Fruit fly (Drosophila melanogaster) whole organism, embryonic: ENCODE measurements around the gene CG34117.

ENCODE experiments used
- Bgb ChIP-seq: fragments of 200-800 bp; sonication (Bioruptor generic); IDR thresholded peaks from 2 replicates; pipeline ENCODE4 v1.3.6; 2022; ENCODE audit warnings: missing biosample characterization, missing genetic modification characterization; ENCODE audit not compliant: partially characterized antibody
- Bteb2 ChIP-seq: fragments of 200-800 bp; sonication (Bioruptor generic); optimal IDR thresholded peaks from 2 replicates; lab custom pipeline; 2016; ENCODE audit warnings: missing biosample characterization, missing genetic modification characterization
- CG10462 ChIP-seq: fragments of 200-800 bp; sonication (Bioruptor generic); optimal IDR thresholded peaks from 2 replicates; lab custom pipeline; 2016; ENCODE audit warnings: missing biosample characterization, missing genetic modification characterization
- CG12236 ChIP-seq: fragments of 200-800 bp; sonication (Bioruptor generic); optimal IDR thresholded peaks from 2 replicates; lab custom pipeline; 2016; ENCODE audit warnings: missing biosample characterization, missing genetic modification characterization
- CG1233 ChIP-seq: fragments of 200-800 bp; sonication (Bioruptor generic); optimal IDR thresholded peaks from 4 replicates; lab custom pipeline; 2018; ENCODE audit warnings: missing biosample characterization, mild to moderate bottlenecking, missing genetic modification characterization
- CG12391 ChIP-seq: fragments of 200-800 bp; sonication (Bioruptor generic); optimal IDR thresholded peaks from 3 replicates; lab custom pipeline; 2018; ENCODE audit warnings: missing biosample characterization, mild to moderate bottlenecking, missing genetic modification characterization, moderate library complexity
- CG14014 ChIP-seq: fragments of 200-800 bp; sonication (Bioruptor generic); IDR thresholded peaks from 2 replicates; pipeline ENCODE4 v1.3.6; 2022; ENCODE audit warnings: missing biosample characterization, missing genetic modification characterization
- CG14050 ChIP-seq: fragments of 200-800 bp; sonication (Bioruptor generic); IDR thresholded peaks from 3 replicates; pipeline ENCODE4 v1.3.6; 2022; ENCODE audit warnings: missing biosample characterization, missing genetic modification characterization
- CG15011 ChIP-seq: fragments of 200-800 bp; sonication (Bioruptor generic); optimal IDR thresholded peaks from 3 replicates; lab custom pipeline; 2018; ENCODE audit warnings: missing biosample characterization, mild to moderate bottlenecking, missing genetic modification characterization
- CG1603 ChIP-seq: fragments of 200-800 bp; sonication (Bioruptor generic); optimal IDR thresholded peaks from 2 replicates; lab custom pipeline; 2019; ENCODE audit warnings: missing biosample characterization, mild to moderate bottlenecking, missing genetic modification characterization, moderate library complexity
- CG16779 ChIP-seq: fragments of 200-800 bp; sonication (Bioruptor generic); IDR thresholded peaks from 2 replicates; pipeline ENCODE4 v1.3.6; 2022; ENCODE audit warnings: missing biosample characterization, missing genetic modification characterization
- CG17612 ChIP-seq: fragments of 200-800 bp; sonication (Bioruptor generic); IDR thresholded peaks from 2 replicates; pipeline ENCODE4 v1.3.6; 2022; ENCODE audit warnings: missing biosample characterization, missing genetic modification characterization
- CG2202 ChIP-seq: fragments of 200-800 bp; sonication (Bioruptor generic); optimal IDR thresholded peaks from 2 replicates; lab custom pipeline; 2018; ENCODE audit warnings: missing biosample characterization, mild to moderate bottlenecking, missing genetic modification characterization
- CG3065 ChIP-seq: fragments of 200-800 bp; sonication (Bioruptor generic); optimal IDR thresholded peaks from 2 replicates; lab custom pipeline; 2016; ENCODE audit warnings: missing biosample characterization, missing genetic modification characterization
- CG32767 ChIP-seq: fragments of 200-800 bp; sonication (Bioruptor generic); IDR thresholded peaks from 2 replicates; pipeline ENCODE4 v1.3.6; 2022; ENCODE audit warnings: missing biosample characterization, missing genetic modification characterization
- CG3726 ChIP-seq: fragments of 200-800 bp; sonication (Bioruptor generic); IDR thresholded peaks from 3 replicates; pipeline ENCODE4, ENCODE4 v1.3.6; 2022; ENCODE audit warnings: missing biosample characterization, missing genetic modification characterization
- CG4617 ChIP-seq: fragments of 200-800 bp; sonication (Bioruptor generic); optimal IDR thresholded peaks from 3 replicates; lab custom pipeline; 2016; ENCODE audit warnings: missing biosample characterization, missing genetic modification characterization, borderline replicate concordance
- CG6791 ChIP-seq: fragments of 200-800 bp; sonication (Bioruptor generic); IDR thresholded peaks from 3 replicates; pipeline ENCODE4 v1.3.6; 2022; ENCODE audit warnings: missing biosample characterization, missing genetic modification characterization; ENCODE audit not compliant: partially characterized antibody
- CG8089 ChIP-seq: fragments of 200-800 bp; sonication (Bioruptor generic); optimal IDR thresholded peaks from 3 replicates; lab custom pipeline; 2016; ENCODE audit warnings: missing biosample characterization, missing genetic modification characterization
- CG8281 ChIP-seq: fragments of 200-800 bp; sonication (Bioruptor generic); optimal IDR thresholded peaks from 2 replicates; lab custom pipeline; 2018; ENCODE audit warnings: missing biosample characterization, mild to moderate bottlenecking, missing genetic modification characterization, moderate library complexity
- CG8478 ChIP-seq: fragments of >200 bp; optimal IDR thresholded peaks from 2 replicates; lab custom pipeline; 2018
- CG9215 ChIP-seq: fragments of 200-800 bp; sonication (Bioruptor generic); IDR thresholded peaks from 2 replicates; pipeline ENCODE4 v1.3.6; 2022; ENCODE audit warnings: missing biosample characterization, missing genetic modification characterization
- CG9817 ChIP-seq: fragments of 200-800 bp; sonication (Bioruptor generic); optimal IDR thresholded peaks from 2 replicates; lab custom pipeline; 2018; ENCODE audit warnings: missing biosample characterization, mild to moderate bottlenecking, missing genetic modification characterization, moderate library complexity
- Camta ChIP-seq: fragments of 200-800 bp; sonication (Bioruptor generic); optimal IDR thresholded peaks from 2 replicates; lab custom pipeline; 2016; ENCODE audit warnings: missing biosample characterization, missing genetic modification characterization
- D19B ChIP-seq: fragments of 200-800 bp; sonication (Bioruptor generic); optimal IDR thresholded peaks from 2 replicates; lab custom pipeline; 2017; ENCODE audit warnings: missing biosample characterization, mild to moderate bottlenecking, missing genetic modification characterization
- Fer2 ChIP-seq: fragments of 200-800 bp; sonication (Bioruptor generic); optimal IDR thresholded peaks from 2 replicates; lab custom pipeline; 2018; ENCODE audit warnings: missing biosample characterization, mild to moderate bottlenecking, missing genetic modification characterization, moderate library complexity
- HLH4C ChIP-seq: fragments of 200-800 bp; sonication (Bioruptor generic); IDR thresholded peaks from 3 replicates; pipeline ENCODE4 v1.3.6; 2022; ENCODE audit warnings: missing biosample characterization, missing genetic modification characterization; ENCODE audit not compliant: partially characterized antibody
- Hr3 ChIP-seq: fragments of 200-800 bp; sonication (Bioruptor generic); optimal IDR thresholded peaks from 3 replicates; lab custom pipeline; 2016; ENCODE audit warnings: missing biosample characterization, missing genetic modification characterization
- Jarid2 ChIP-seq: fragments of 200-800 bp; sonication (Bioruptor generic); optimal IDR thresholded peaks from 3 replicates; lab custom pipeline; 2017; ENCODE audit warnings: mild to moderate bottlenecking, missing biosample characterization, missing genetic modification reagents, missing genetic modification characterization
- Lhr ChIP-seq: fragments of 200-800 bp; sonication (Bioruptor generic); optimal IDR thresholded peaks from 3 replicates; lab custom pipeline; 2017; ENCODE audit warnings: mild to moderate bottlenecking, missing biosample characterization, missing genetic modification reagents, missing genetic modification characterization
- Neu2 ChIP-seq: fragments of 200-800 bp; sonication (Bioruptor generic); optimal IDR thresholded peaks from 3 replicates; lab custom pipeline; 2016; ENCODE audit warnings: missing biosample characterization, missing genetic modification characterization, borderline replicate concordance
- NfI ChIP-seq: fragments of 200-800 bp; sonication (Bioruptor generic); optimal IDR thresholded peaks from 3 replicates; lab custom pipeline; 2018; ENCODE audit warnings: missing biosample characterization, mild to moderate bottlenecking, missing genetic modification characterization, moderate library complexity
- Ssrp ChIP-seq: fragments of 200-800 bp; sonication (Bioruptor generic); optimal IDR thresholded peaks from 2 replicates; lab custom pipeline; 2018; ENCODE audit warnings: missing biosample characterization, mild to moderate bottlenecking, missing genetic modification characterization, moderate library complexity
- dmrt11E ChIP-seq: fragments of 200-800 bp; sonication (Bioruptor generic); optimal IDR thresholded peaks from 3 replicates; lab custom pipeline; 2018; ENCODE audit warnings: missing biosample characterization, mild to moderate bottlenecking, missing genetic modification characterization, moderate library complexity
- dmrt99B ChIP-seq: fragments of 200-800 bp; sonication (Bioruptor generic); optimal IDR thresholded peaks from 2 replicates; lab custom pipeline; 2018; ENCODE audit warnings: missing biosample characterization, mild to moderate bottlenecking, missing genetic modification characterization, moderate library complexity
- fd3F ChIP-seq: fragments of 200-800 bp; sonication (Bioruptor generic); optimal IDR thresholded peaks from 2 replicates; lab custom pipeline; 2018; ENCODE audit warnings: missing biosample characterization, mild to moderate bottlenecking, missing genetic modification characterization, moderate library complexity
- gsb ChIP-seq: fragments of 200-800 bp; sonication (Bioruptor generic); IDR thresholded peaks from 2 replicates; pipeline ENCODE4 v1.3.6; 2022; ENCODE audit warnings: missing biosample characterization, missing genetic modification characterization
- hkb ChIP-seq, 2 experiments: fragments of 200-800 bp in 1 of 2; fragments of >200 bp in 1 of 2; sonication (Bioruptor generic) in 1 of 2; IDR thresholded peaks in 1 of 2; optimal IDR thresholded peaks in 1 of 2; 2 replicates each; pipeline versions ENCODE4 v1.3.6 to Lab custom; 2017 to 2022; ENCODE audit warnings: missing biosample characterization in 1 of 2, missing genetic modification characterization in 1 of 2
- jigr1 ChIP-seq: fragments of 200-800 bp; sonication (Bioruptor generic); IDR thresholded peaks from 3 replicates; pipeline ENCODE4 v1.3.6; 2022; ENCODE audit warnings: missing biosample characterization, missing genetic modification characterization
- jing ChIP-seq: fragments of 200-800 bp; sonication (Bioruptor generic); optimal IDR thresholded peaks from 2 replicates; lab custom pipeline; 2018; ENCODE audit warnings: missing biosample characterization, mild to moderate bottlenecking, missing genetic modification characterization
- lilli ChIP-seq: fragments of 200-800 bp; sonication (Bioruptor generic); optimal IDR thresholded peaks from 3 replicates; lab custom pipeline; 2016; ENCODE audit warnings: missing biosample characterization, missing genetic modification characterization
- mam ChIP-seq: fragments of 200-800 bp; sonication (Bioruptor generic); optimal IDR thresholded peaks from 3 replicates; lab custom pipeline; 2016; ENCODE audit warnings: missing biosample characterization, missing genetic modification characterization
- onecut ChIP-seq: fragments of 200-800 bp; sonication (Bioruptor generic); IDR thresholded peaks from 2 replicates; pipeline ENCODE4 v1.3.6; 2022; ENCODE audit warnings: missing biosample characterization, missing genetic modification characterization
- salm ChIP-seq: fragments of 200-800 bp; sonication (Bioruptor generic); optimal IDR thresholded peaks from 2 replicates; lab custom pipeline; 2018; ENCODE audit warnings: missing biosample characterization, mild to moderate bottlenecking, missing genetic modification characterization
- shn ChIP-seq: fragments of 200-800 bp; sonication (Bioruptor generic); optimal IDR thresholded peaks from 3 replicates; lab custom pipeline; 2016; ENCODE audit warnings: missing biosample characterization, missing genetic modification characterization
- sisA ChIP-seq: fragments of 200-800 bp; sonication (Bioruptor generic); IDR thresholded peaks from 2 replicates; pipeline ENCODE4 v1.3.6; 2022; ENCODE audit warnings: missing biosample characterization, missing genetic modification characterization
- sob ChIP-seq: fragments of 200-800 bp; sonication (Bioruptor generic); IDR thresholded peaks from 2 replicates; pipeline ENCODE4 v1.3.6; 2022; ENCODE audit warnings: missing biosample characterization, missing genetic modification characterization
- tna ChIP-seq: fragments of 200-800 bp; sonication (Bioruptor generic); IDR thresholded peaks from 2 replicates; pipeline ENCODE4 v1.3.6; 2022; ENCODE audit warnings: missing biosample characterization, missing genetic modification characterization; ENCODE audit not compliant: partially characterized antibody
- twi ChIP-seq: fragments of 200-800 bp; optimal IDR thresholded peaks from 2 replicates; lab custom pipeline; 2019; ENCODE audit warnings: missing biosample characterization, mild to moderate bottlenecking, missing genetic modification characterization, moderate library complexity
- wor ChIP-seq: fragments of 200-800 bp; sonication (Bioruptor generic); IDR thresholded peaks from 2 replicates; pipeline ENCODE4 v1.3.6; 2022; ENCODE audit warnings: missing biosample characterization, missing genetic modification characterization

The CG34117 gene

dm6 chr3R:9399951-9400392, at the start of gene CG34117:
Gene CG34117 (minus strand): TSS chr3R:9400053.
- no peak for TF ChIP-seq jigr1 (GFP tag; lab: Robert Waterston, UW)
- TF ChIP-seq salm (tag; lab: Kevin White, UChicago) = peak; percentile 67
- peak; percentile 78 for TF ChIP-seq NfI (GFP tag; lab: Kevin White, UChicago)
- TF ChIP-seq dmrt99B (tag; lab: Kevin White, UChicago) = peak; percentile 75
- TF ChIP-seq CG1603 (tag; lab: Kevin White, UChicago) = peak; percentile 66
- peak; percentile 74 for TF ChIP-seq Ssrp
- TF ChIP-seq jing = peak; percentile 22
- TF ChIP-seq sob (GFP tag; lab: Robert Waterston, UW) = peak; percentile 87
- TF ChIP-seq CG2202 (tag; lab: Kevin White, UChicago) = peak; percentile 50
- TF ChIP-seq CG9817 = peak; percentile 62
- TF ChIP-seq Bgb = no peak
- TF ChIP-seq Neu2 (GFP tag; lab: Kevin White, UChicago) = no peak
- peak; percentile 77 for TF ChIP-seq CG1233 (GFP tag; lab: Kevin White, UChicago)
- no peak for TF ChIP-seq CG6791
- TF ChIP-seq onecut (GFP tag; lab: Robert Waterston, UW) = peak; percentile 60
- no peak for TF ChIP-seq HLH4C (GFP tag; lab: Robert Waterston, UW)
- peak; percentile 63 for TF ChIP-seq twi (tag; lab: Kevin White, UChicago)
- peak; percentile 48 for TF ChIP-seq D19B
- TF ChIP-seq dmrt11E (tag; lab: Kevin White, UChicago) = peak; percentile 76
- TF ChIP-seq Camta (GFP tag; lab: Kevin White, UChicago) = peak; percentile 46
- peak; percentile 54 for TF ChIP-seq CG3065
- TF ChIP-seq Jarid2 (GFP tag; lab: Kevin White, UChicago) = peak; percentile 10
- TF ChIP-seq hkb (optimal IDR thresholded peaks at IDR 0.05; lab: Kevin White, UChicago) = no peak
- peak; percentile 88 for TF ChIP-seq hkb (GFP tag; IDR thresholded peaks at IDR 0.05; lab: Robert Waterston, UW)
- TF ChIP-seq CG8281 (tag; lab: Kevin White, UChicago) = peak; percentile 43
- TF ChIP-seq tna (GFP tag; lab: Robert Waterston, UW) = no peak
- TF ChIP-seq CG8089 (GFP tag; lab: Kevin White, UChicago) = peak; percentile 34
- TF ChIP-seq CG14014 = peak; percentile 83
- TF ChIP-seq CG4617 (GFP tag; lab: Kevin White, UChicago) = peak; percentile 81
- TF ChIP-seq mam = peak; percentile 76
- TF ChIP-seq Hr3 = peak; percentile 82
- TF ChIP-seq CG9215 (GFP tag; lab: Robert Waterston, UW) = peak; percentile 61
- TF ChIP-seq fd3F (GFP tag; lab: Kevin White, UChicago) = peak; percentile 68
- TF ChIP-seq CG8478 (lab: Kevin White, UChicago) = no peak
- TF ChIP-seq sisA (GFP tag; lab: Robert Waterston, UW) = peak; percentile 79
- peak; percentile 55 for TF ChIP-seq CG15011 (GFP tag; lab: Kevin White, UChicago)
- no peak for TF ChIP-seq CG12236 (GFP tag; lab: Kevin White, UChicago)
- peak; percentile 5; the same call in 1 of the 2 replicates for TF ChIP-seq CG17612 (GFP tag; lab: Robert Waterston, UW)
- peak; percentile 91 for TF ChIP-seq CG12391 (tag; lab: Kevin White, UChicago)
- TF ChIP-seq shn (GFP tag; lab: Kevin White, UChicago) = peak; percentile 0
- peak; percentile 85 for TF ChIP-seq lilli (GFP tag; lab: Kevin White, UChicago)
- peak; percentile 67; the same call in 1 of the 2 replicates for TF ChIP-seq CG32767
- TF ChIP-seq CG3726 = 0 out of 3 replicates have a peak, but pooled peaks have one; percentile 17
- peak; percentile 75 for TF ChIP-seq CG14050 (GFP tag; lab: Robert Waterston, UW)
- peak; percentile 57 for TF ChIP-seq CG10462 (GFP tag; lab: Kevin White, UChicago)
- TF ChIP-seq Lhr (GFP tag; lab: Kevin White, UChicago) = peak; percentile 6
- peak; percentile 73 for TF ChIP-seq Bteb2 (GFP tag; lab: Kevin White, UChicago)
- TF ChIP-seq wor = peak; percentile 26; the same call in 1 of the 2 replicates
- TF ChIP-seq gsb = peak; percentile 58
- TF ChIP-seq Fer2 (tag; lab: Kevin White, UChicago) = peak; percentile 70
- TF ChIP-seq CG16779 = peak; percentile 49; the same call in 1 of the 2 replicates
